Fruit fly (Drosophila melanogaster) whole organism, embryonic: Measurements from ENCODE around the gene sau.

Experiments used
- Abd-B ChIP-seq: fragments of 200-800 bp; sonication (Bioruptor generic); optimal IDR thresholded peaks from 2 replicates; lab custom pipeline; 2018; ENCODE audit warnings: missing biosample characterization, mild to moderate bottlenecking, missing genetic modification characterization, moderate library complexity
- CG11247 ChIP-seq: fragments of 200-800 bp; sonication (Bioruptor generic); IDR thresholded peaks from 2 replicates; pipeline ENCODE4 v1.3.6; 2022; ENCODE audit warnings: missing biosample characterization, missing genetic modification characterization
- CG11398 ChIP-seq: fragments of 200-800 bp; sonication (Bioruptor generic); optimal IDR thresholded peaks from 2 replicates; lab custom pipeline; 2016; ENCODE audit warnings: missing biosample characterization, missing genetic modification characterization
- CG11560 ChIP-seq: fragments of 200-800 bp; sonication (Bioruptor generic); IDR thresholded peaks from 3 replicates; pipeline ENCODE4 v1.3.6; 2022; ENCODE audit warnings: missing biosample characterization, missing genetic modification characterization
- CG12744 ChIP-seq: fragments of 200-800 bp; sonication (Bioruptor generic); optimal IDR thresholded peaks from 2 replicates; lab custom pipeline; 2016; ENCODE audit warnings: missing biosample characterization, missing genetic modification characterization
- CG14667 ChIP-seq: fragments of 200-800 bp; sonication (Bioruptor generic); IDR thresholded peaks from 2 replicates; pipeline ENCODE4 v1.3.6; 2022; ENCODE audit warnings: missing biosample characterization, missing genetic modification characterization
- CG15514 ChIP-seq: fragments of 200-800 bp; sonication (Bioruptor generic); optimal IDR thresholded peaks from 3 replicates; lab custom pipeline; 2017; ENCODE audit warnings: missing biosample characterization, missing genetic modification characterization, mild to moderate bottlenecking, moderate library complexity, missing genetic modification reagents
- CG16779 ChIP-seq: fragments of 200-800 bp; sonication (Bioruptor generic); IDR thresholded peaks from 2 replicates; pipeline ENCODE4 v1.3.6; 2022; ENCODE audit warnings: missing biosample characterization, missing genetic modification characterization
- CG30020 ChIP-seq: fragments of 200-800 bp; optimal IDR thresholded peaks from 2 replicates; lab custom pipeline; 2019; ENCODE audit warnings: missing biosample characterization, mild to moderate bottlenecking, missing genetic modification characterization, moderate library complexity
- CG3065 ChIP-seq: fragments of 200-800 bp; sonication (Bioruptor generic); optimal IDR thresholded peaks from 2 replicates; lab custom pipeline; 2016; ENCODE audit warnings: missing biosample characterization, missing genetic modification characterization
- CG32532 ChIP-seq: fragments of 200-800 bp; sonication (Bioruptor generic); IDR thresholded peaks from 2 replicates; pipeline ENCODE4 v1.3.6; 2022; ENCODE audit warnings: missing biosample characterization, missing genetic modification characterization
- CG34376 ChIP-seq: fragments of 200-800 bp; sonication (Bioruptor generic); optimal IDR thresholded peaks from 2 replicates; lab custom pipeline; 2018; ENCODE audit warnings: missing biosample characterization, mild to moderate bottlenecking, missing genetic modification characterization
- CG6813 ChIP-seq: fragments of 200-800 bp; sonication (Bioruptor generic); optimal IDR thresholded peaks from 2 replicates; lab custom pipeline; 2017; ENCODE audit warnings: missing biosample characterization, missing genetic modification characterization, mild to moderate bottlenecking, moderate library complexity, missing genetic modification reagents
- Dbx ChIP-seq: fragments of 200-800 bp; sonication (Bioruptor generic); IDR thresholded peaks from 3 replicates; pipeline ENCODE4 v1.3.6; 2022; ENCODE audit warnings: missing biosample characterization, missing genetic modification characterization
- Hand ChIP-seq: fragments of 200-800 bp; sonication (Bioruptor generic); optimal IDR thresholded peaks from 2 replicates; lab custom pipeline; 2017; ENCODE audit warnings: mild to moderate bottlenecking, missing biosample characterization, missing genetic modification reagents, missing genetic modification characterization
- Hr78 ChIP-seq, 2 experiments: fragments of 200-800 bp in 1 of 2; fragments of >200 bp in 1 of 2; sonication (Bioruptor generic) in 1 of 2; optimal IDR thresholded peaks; 2 replicates each; lab custom pipeline; 2017 to 2019; ENCODE audit warnings: missing biosample characterization in 2 of 2, missing genetic modification characterization in 2 of 2, mild to moderate bottlenecking in 1 of 2, moderate library complexity in 1 of 2
- MTF-1 ChIP-seq: fragments of 200-800 bp; sonication (Bioruptor generic); optimal IDR thresholded peaks from 2 replicates; lab custom pipeline; 2018; ENCODE audit warnings: missing biosample characterization, mild to moderate bottlenecking, missing genetic modification characterization, borderline replicate concordance
- Neu2 ChIP-seq: fragments of 200-800 bp; sonication (Bioruptor generic); optimal IDR thresholded peaks from 3 replicates; lab custom pipeline; 2016; ENCODE audit warnings: missing biosample characterization, missing genetic modification characterization, borderline replicate concordance
- Sin3A ChIP-seq: fragments of >200 bp; optimal IDR thresholded peaks from 2 replicates; lab custom pipeline; 2018
- Sry-β ChIP-seq: fragments of 200-800 bp; sonication (Bioruptor generic); optimal IDR thresholded peaks from 2 replicates; lab custom pipeline; 2018; ENCODE audit warnings: missing biosample characterization, mild to moderate bottlenecking, missing genetic modification characterization, moderate library complexity
- Vsx1 ChIP-seq: fragments of 200-800 bp; sonication (Bioruptor generic); optimal IDR thresholded peaks from 2 replicates; lab custom pipeline; 2017; ENCODE audit warnings: missing biosample characterization, mild to moderate bottlenecking, missing genetic modification characterization, missing genetic modification reagents
- da ChIP-seq: fragments of 200-800 bp; sonication (Bioruptor generic); optimal IDR thresholded peaks from 2 replicates; lab custom pipeline; 2016; ENCODE audit warnings: missing biosample characterization, missing genetic modification characterization
- emc ChIP-seq: fragments of 200-800 bp; sonication (Bioruptor generic); optimal IDR thresholded peaks from 2 replicates; lab custom pipeline; 2016; ENCODE audit warnings: missing biosample characterization, missing genetic modification characterization
- en ChIP-seq: fragments of 200-800 bp; sonication (Bioruptor generic); optimal IDR thresholded peaks from 2 replicates; lab custom pipeline; 2016; ENCODE audit warnings: missing biosample characterization, missing genetic modification characterization
- fd102C ChIP-seq: fragments of 200-800 bp; sonication (Bioruptor generic); optimal IDR thresholded peaks from 2 replicates; lab custom pipeline; 2018; ENCODE audit warnings: missing biosample characterization, mild to moderate bottlenecking, missing genetic modification characterization, moderate library complexity
- fru ChIP-seq: fragments of >200 bp; optimal IDR thresholded peaks from 2 replicates; lab custom pipeline; 2017
- grn ChIP-seq: fragments of 200-800 bp; sonication (Bioruptor generic); optimal IDR thresholded peaks from 3 replicates; lab custom pipeline; 2017; ENCODE audit warnings: missing biosample characterization, missing genetic modification characterization
- hbn ChIP-seq: fragments of 200-800 bp; sonication (Bioruptor generic); IDR thresholded peaks from 2 replicates; pipeline ENCODE4 v1.3.6; 2022; ENCODE audit warnings: missing biosample characterization, missing genetic modification characterization; ENCODE audit not compliant: partially characterized antibody
- hth ChIP-seq: fragments of >200 bp; optimal IDR thresholded peaks from 2 replicates; lab custom pipeline; 2017; ENCODE audit warnings: inconsistent platforms
- ind ChIP-seq: fragments of 200-800 bp; sonication (Bioruptor generic); optimal IDR thresholded peaks from 3 replicates; lab custom pipeline; 2016; ENCODE audit warnings: missing biosample characterization, missing genetic modification characterization
- inv ChIP-seq: fragments of 200-800 bp; sonication (Bioruptor generic); IDR thresholded peaks from 2 replicates; pipeline ENCODE4 v1.3.6; 2022; ENCODE audit warnings: missing biosample characterization, missing genetic modification characterization; ENCODE audit not compliant: partially characterized antibody
- ken ChIP-seq: fragments of 200-800 bp; sonication (Bioruptor generic); IDR thresholded peaks from 3 replicates; pipeline ENCODE4 v1.3.6; 2022; ENCODE audit warnings: missing biosample characterization, missing genetic modification characterization
- lmd ChIP-seq: fragments of 200-800 bp; sonication (Bioruptor generic); IDR thresholded peaks from 2 replicates; pipeline ENCODE4 v1.3.6; 2022; ENCODE audit warnings: missing biosample characterization, missing genetic modification characterization
- mirr ChIP-seq: fragments of 200-800 bp; sonication (Bioruptor generic); optimal IDR thresholded peaks from 3 replicates; lab custom pipeline; 2018; ENCODE audit warnings: missing biosample characterization, mild to moderate bottlenecking, missing genetic modification characterization
- row ChIP-seq: fragments of 200-800 bp; sonication (Bioruptor generic); IDR thresholded peaks from 3 replicates; pipeline ENCODE4 v1.3.6; 2022; ENCODE audit warnings: missing biosample characterization, missing genetic modification characterization
- slou ChIP-seq: fragments of 200-800 bp; sonication (Bioruptor generic); optimal IDR thresholded peaks from 3 replicates; lab custom pipeline; 2016; ENCODE audit warnings: missing biosample characterization, missing genetic modification characterization
- so ChIP-seq: fragments of 200-800 bp; sonication (Bioruptor generic); IDR thresholded peaks from 3 replicates; pipeline ENCODE4 v1.3.6; 2022; ENCODE audit warnings: missing biosample characterization, missing genetic modification characterization
- sqz ChIP-seq: fragments of 200-800 bp; sonication (Bioruptor generic); optimal IDR thresholded peaks from 3 replicates; lab custom pipeline; 2018; ENCODE audit warnings: missing biosample characterization, mild to moderate bottlenecking, missing genetic modification characterization
- unc-4 ChIP-seq: fragments of 200-800 bp; sonication (Bioruptor generic); IDR thresholded peaks from 2 replicates; pipeline ENCODE4 v1.3.6; 2022; ENCODE audit warnings: missing biosample characterization, missing genetic modification characterization; ENCODE audit not compliant: partially characterized antibody
- vvl ChIP-seq: fragments of 200-800 bp; sonication (Bioruptor generic); IDR thresholded peaks from 2 replicates; pipeline ENCODE4 v1.3.6; 2022; ENCODE audit warnings: missing biosample characterization, missing genetic modification characterization
- zfh1 ChIP-seq: fragments of 200-800 bp; sonication (Bioruptor generic); IDR thresholded peaks from 3 replicates; pipeline ENCODE4 v1.3.6; 2022; ENCODE audit warnings: missing biosample characterization, missing genetic modification characterization

The sau gene

DNA sequence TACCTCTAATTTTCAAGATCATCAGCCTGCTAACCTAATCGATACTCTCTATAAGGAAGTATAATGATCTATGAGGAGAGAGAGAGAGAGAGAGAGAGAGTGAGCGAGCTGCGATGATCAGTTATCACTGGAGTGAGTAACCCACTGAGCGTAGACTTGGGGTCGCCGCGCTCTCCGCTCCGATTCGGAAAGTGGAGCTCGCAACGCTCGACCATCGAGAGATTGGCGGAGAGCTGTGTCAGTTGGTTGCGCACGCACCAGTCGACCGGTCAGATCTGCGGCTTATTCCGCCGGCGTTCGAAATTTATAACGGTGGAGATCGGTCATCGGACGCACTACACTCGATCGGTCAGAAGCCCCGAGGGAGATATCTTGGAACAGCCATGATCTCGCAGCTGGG, 16.0 kb downstream of the sau start, which contains the start of gene CG4267 (continued):
- TF ChIP-seq slou (GFP tag; lab: Kevin White, UChicago) (no peak), CG32532 (GFP tag; lab: Robert Waterston, UW) (peak; percentile 64; the same call in 1 of the 2 replicates), sqz (GFP tag; lab: Kevin White, UChicago) (no peak), lmd (0 out of 2 replicates have a peak, but pooled peaks have one; percentile 10), MTF-1 (GFP tag; lab: Kevin White, UChicago) (no peak), inv (GFP tag; lab: Robert Waterston, UW) (no peak), grn (GFP tag; lab: Kevin White, UChicago) (no peak), so (GFP tag; lab: Robert Waterston, UW) (peak; percentile 19; the same call in 1 of the 3 replicates), ind (GFP tag; lab: Kevin White, UChicago) (no peak), Abd-B (GFP tag; lab: Kevin White, UChicago) (no peak), ken (0 out of 3 replicates have a peak, but pooled peaks have one; percentile 27), hth (lab: Kevin White, UChicago) (no peak), zfh1 (GFP tag; lab: Robert Waterston, UW) (0 out of 3 replicates have a peak, but pooled peaks have one; percentile 43), CG16779 (no peak), row (GFP tag; lab: Robert Waterston, UW) (no peak), CG6813 (no peak), CG11560 (no peak), Dbx (GFP tag; lab: Robert Waterston, UW) (peak; percentile 27; the same call in 1 of the 3 replicates), en (GFP tag; lab: Kevin White, UChicago) (no peak), emc (no peak), CG12744 (no peak), Vsx1 (GFP tag; lab: Kevin White, UChicago) (no peak), da (GFP tag; lab: Kevin White, UChicago) (no peak), Hr78 (GFP tag; optimal IDR thresholded peaks at IDR 0.05; lab: Kevin White, UChicago) (no peak), Hand (GFP tag; lab: Kevin White, UChicago) (no peak), unc-4 (peak; percentile 34), Sin3A (lab: Kevin White, UChicago) (no peak), fru (lab: Kevin White, UChicago) (no peak), CG15514 (GFP tag; lab: Kevin White, UChicago) (no peak), CG34376 (GFP tag; lab: Kevin White, UChicago) (no peak)

DNA sequence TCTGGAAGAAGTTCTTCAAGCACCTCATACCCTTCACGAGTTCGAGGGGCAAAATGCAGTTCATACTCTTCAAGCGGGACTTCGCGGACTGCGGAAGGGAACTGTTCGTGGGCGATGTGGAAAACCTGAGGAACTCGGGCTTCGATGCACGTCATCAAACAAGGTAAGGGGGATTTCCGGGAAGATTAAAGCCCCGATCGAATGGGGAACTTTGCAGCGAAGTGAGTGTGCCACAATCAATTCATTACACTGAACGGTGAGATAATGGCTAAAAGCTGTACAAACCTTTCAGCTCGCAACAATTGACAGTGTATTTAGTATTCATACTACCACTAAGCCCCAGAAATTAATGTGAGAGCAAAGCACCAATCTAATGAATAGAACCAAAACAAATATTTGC, 16.6 kb downstream of the sau start:
- TF ChIP-seq CG11247 (GFP tag; lab: Robert Waterston, UW) (no peak), CG11398 (GFP tag; lab: Kevin White, UChicago) (no peak), emc (no peak), mirr (GFP tag; lab: Kevin White, UChicago) (no peak), fd102C (no peak), CG3065 (GFP tag; lab: Kevin White, UChicago) (no peak), Sry-β (no peak), vvl (GFP tag; lab: Robert Waterston, UW) (no peak), hbn (GFP tag; lab: Robert Waterston, UW) (no peak), Neu2 (GFP tag; lab: Kevin White, UChicago) (no peak), CG14667 (GFP tag; lab: Robert Waterston, UW) (no peak), CG30020 (no peak)
